Fruit fly (Drosophila melanogaster) whole organism: ENCODE data around the gene CG9921.

ENCODE experiments used
- Dll ChIP-seq: fragments of >200 bp; optimal IDR thresholded peaks from 2 replicates; lab custom pipeline; 2017
- pan ChIP-seq: fragments of >200 bp; optimal IDR thresholded peaks from 2 replicates; lab custom pipeline; 2017
- psq ChIP-seq: fragments of >200 bp; optimal IDR thresholded peaks from 2 replicates; lab custom pipeline; 2017
- usp ChIP-seq: fragments of >200 bp; optimal IDR thresholded peaks from 2 replicates; lab custom pipeline; 2017; ENCODE audit warnings: missing biosample characterization, missing genetic modification characterization, mixed read lengths

- TF ChIP-seq pan = no peak
- no peak for TF ChIP-seq Dll (lab: Kevin White, UChicago)
- no peak for TF ChIP-seq usp (GFP tag; lab: Kevin White, UChicago)
- no peak for TF ChIP-seq psq (lab: Kevin White, UChicago)
Measured at dm6 chrX:16303636-16304035, 29.8 kb downstream of the CG9921 start, which contains the start of gene CG3679.
